Worm (Caenorhabditis elegans): ENCODE data around the gene Y54G9A.5.

The Y54G9A.5 gene

ce11 chrII:13723754-13724153 is 947 bp downstream of the Y54G9A.5 start:
- no peak for TF ChIP-seq ZK546.5 (tag; optimal IDR thresholded peaks at IDR 0.05)
- no peak for TF ChIP-seq nhr-21 (tag; optimal IDR thresholded peaks at IDR 0.05)
- TF ChIP-seq nhr-6 (tag; optimal IDR thresholded peaks at IDR 0.05): no peak
- TF ChIP-seq lin-13 (GFP tag; optimal IDR thresholded peaks at IDR 0.05): no peak
- no peak for TF ChIP-seq dmd-4 (tag; optimal IDR thresholded peaks at IDR 0.05)
- TF ChIP-seq nhr-11 (tag; optimal IDR thresholded peaks at IDR 0.05): no peak
- no peak for TF ChIP-seq sem-4 (tag; optimal IDR thresholded peaks at IDR 0.05)
- no peak for TF ChIP-seq ama-1 (optimal IDR thresholded peaks at IDR 0.05)
- TF ChIP-seq nhr-129 (tag; optimal IDR thresholded peaks at IDR 0.05): no peak
- TF ChIP-seq aly-2 (tag; optimal IDR thresholded peaks at IDR 0.05): no peak

ce11 chrII:13725793-13726192 is 3.0 kb downstream of the Y54G9A.5 start, which contains the start of the genes Y54G9A.7 and bub-3:
Y54G9A.7 (minus strand) TSS chrII:13725799.
bub-3 (plus strand) TSS chrII:13726062.
- TF ChIP-seq gmeb-1 (tag; optimal IDR thresholded peaks at IDR 0.05): peak; percentile 48
- TF ChIP-seq sma-3 (GFP tag; optimal IDR thresholded peaks at IDR 0.05): no peak
- TF ChIP-seq unc-55 (GFP tag; optimal IDR thresholded peaks at IDR 0.05): peak; percentile 48
- no peak for TF ChIP-seq ZK546.5 (tag; optimal IDR thresholded peaks at IDR 0.05)
- no peak for TF ChIP-seq ztf-4 (tag; optimal IDR thresholded peaks at IDR 0.05)
- peak in 1 of 2 experiments; percentile 13 for TF ChIP-seq lsy-2 (tag; optimal IDR thresholded peaks at IDR 0.05)
- TF ChIP-seq peb-1 (tag; optimal IDR thresholded peaks at IDR 0.05): no peak

DNA sequence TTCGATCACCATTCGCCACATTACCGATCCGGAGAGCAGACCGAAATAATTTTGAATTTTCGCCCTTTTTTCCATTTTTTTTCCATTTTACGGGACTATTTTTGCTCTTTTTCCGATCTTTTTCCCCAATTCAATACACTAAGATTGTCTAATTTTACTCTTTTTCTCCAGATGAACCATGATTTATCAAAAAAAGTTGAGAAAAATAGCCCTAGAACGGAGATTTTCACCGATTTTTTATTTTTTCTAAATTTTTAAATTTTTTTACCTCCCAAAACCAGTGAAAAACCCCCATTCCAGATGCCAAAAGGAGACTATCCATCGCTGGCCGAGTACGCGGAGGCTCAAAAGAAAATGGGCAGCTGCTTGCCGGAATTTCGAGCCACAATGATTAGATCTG is 6.6 kb downstream of the Y54G9A.5 start, which contains the start of gene Y54G9A.9:
Y54G9A.9 (plus strand) TSS at position 301 of the 400 bp plus-strand sequence.
- no peak for TF ChIP-seq unc-62 (GFP tag; optimal IDR thresholded peaks at IDR 0.05)
- TF ChIP-seq Y55F3AM.14 (GFP tag; optimal IDR thresholded peaks at IDR 0.05): no peak
- no peak for TF ChIP-seq F13H6.1 (tag; optimal IDR thresholded peaks at IDR 0.05)
- TF ChIP-seq C34F6.9 (tag; optimal IDR thresholded peaks at IDR 0.05): no peak
- no peak for TF ChIP-seq zag-1 (tag; optimal IDR thresholded peaks at IDR 0.05)
- TF ChIP-seq unc-39 (tag; optimal IDR thresholded peaks at IDR 0.05): no peak
- TF ChIP-seq unc-55 (GFP tag; optimal IDR thresholded peaks at IDR 0.05): no peak
- no peak for TF ChIP-seq ztf-4 (tag; optimal IDR thresholded peaks at IDR 0.05)
- TF ChIP-seq gmeb-1 (tag; optimal IDR thresholded peaks at IDR 0.05): no peak
- TF ChIP-seq nhr-23 (tag; optimal IDR thresholded peaks at IDR 0.05): no peak
- no peak for TF ChIP-seq nhr-10 (tag; optimal IDR thresholded peaks at IDR 0.05)
- no peak for TF ChIP-seq nhr-237 (tag; optimal IDR thresholded peaks at IDR 0.05)
- no peak for TF ChIP-seq ZK546.5 (tag; optimal IDR thresholded peaks at IDR 0.05)

DNA sequence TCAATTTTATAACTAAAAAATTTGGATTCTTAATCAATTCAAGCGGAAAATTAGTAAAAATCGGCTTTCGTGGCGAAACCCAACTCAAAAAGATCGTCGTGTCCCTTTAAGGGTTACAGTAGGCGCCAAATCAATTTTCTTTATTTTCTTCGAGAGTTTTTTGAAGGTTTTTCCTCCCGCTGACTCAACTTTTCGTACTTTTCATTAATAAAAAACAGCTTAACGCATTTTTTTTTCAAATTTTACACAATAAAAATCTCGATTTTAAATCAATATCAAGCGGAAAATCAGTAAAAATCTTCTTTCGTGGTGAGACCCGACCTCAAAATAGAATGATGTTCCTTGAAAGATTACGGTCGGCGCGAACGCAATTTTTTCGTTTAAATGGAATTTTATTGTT is 9.3 kb downstream of the Y54G9A.5 start:
- no peak for TF ChIP-seq nhr-23 (tag; optimal IDR thresholded peaks at IDR 0.05)
- no peak for TF ChIP-seq gmeb-1 (tag; optimal IDR thresholded peaks at IDR 0.05)
- TF ChIP-seq mdl-1 (tag; optimal IDR thresholded peaks at IDR 0.05): no peak
- no peak for TF ChIP-seq nhr-11 (tag; optimal IDR thresholded peaks at IDR 0.05)
- no peak for TF ChIP-seq nhr-25 (tag; optimal IDR thresholded peaks at IDR 0.05)
- no peak for TF ChIP-seq peb-1 (tag; optimal IDR thresholded peaks at IDR 0.05)
- TF ChIP-seq mab-5 (tag; optimal IDR thresholded peaks at IDR 0.05): no peak
- TF ChIP-seq nhr-237 (tag; optimal IDR thresholded peaks at IDR 0.05): no peak
- no peak for TF ChIP-seq sma-3 (GFP tag; optimal IDR thresholded peaks at IDR 0.05)
- no peak for TF ChIP-seq mbf-1 (tag; optimal IDR thresholded peaks at IDR 0.05)
- TF ChIP-seq nhr-77 (tag; optimal IDR thresholded peaks at IDR 0.05): no peak
- TF ChIP-seq Y55F3AM.14 (GFP tag; optimal IDR thresholded peaks at IDR 0.05): no peak
- TF ChIP-seq zag-1 (tag; optimal IDR thresholded peaks at IDR 0.05): no peak
- TF ChIP-seq skn-1 (tag; optimal IDR thresholded peaks at IDR 0.05): no peak
- TF ChIP-seq lin-13 (GFP tag; optimal IDR thresholded peaks at IDR 0.05): no peak
- no peak for TF ChIP-seq R02D3.7 (tag; optimal IDR thresholded peaks at IDR 0.05)

ce11 chrII:13732577-13732976 is 9.8 kb downstream of the Y54G9A.5 start:
- TF ChIP-seq dmd-4 (tag; optimal IDR thresholded peaks at IDR 0.05) (no peak), skn-1 (tag; optimal IDR thresholded peaks at IDR 0.05) (no peak), C34F6.9 (tag; optimal IDR thresholded peaks at IDR 0.05) (no peak), snpc-4 (tag; optimal IDR thresholded peaks at IDR 0.05) (no peak), nhr-129 (tag; optimal IDR thresholded peaks at IDR 0.05) (peak; percentile 25)

ce11 chrII:13736089-13736488 is 13.3 kb downstream of the Y54G9A.5 start, which contains the start of gene R06B9.5:
R06B9.5 (plus strand) TSS chrII:13736320.
- TF ChIP-seq unc-62 (GFP tag; optimal IDR thresholded peaks at IDR 0.05) (no peak), mab-5 (tag; optimal IDR thresholded peaks at IDR 0.05) (no peak), egl-27 (tag; optimal IDR thresholded peaks at IDR 0.05) (no peak)
